Worm (Caenorhabditis elegans): ENCODE results near the gene F35G2.5.

- TF ChIP-seq unc-62 (GFP tag; optimal IDR thresholded peaks at IDR 0.05), result no peak
- no peak for TF ChIP-seq ceh-40 (GFP tag; IDR thresholded peaks at IDR 0.05)
- TF ChIP-seq dpl-1 (GFP tag; optimal IDR thresholded peaks at IDR 0.05), result no peak
- no peak for TF ChIP-seq attf-6 (GFP tag; IDR thresholded peaks at IDR 0.05)
- no peak for TF ChIP-seq lir-1 (GFP tag; conservative IDR thresholded peaks at IDR 0.05)
- TF ChIP-seq cebp-1 (GFP tag; IDR thresholded peaks at IDR 0.05), result no peak
- no peak for TF ChIP-seq cebp-1 (tag; optimal IDR thresholded peaks at IDR 0.05)
- TF ChIP-seq dox-1 (GFP tag; IDR thresholded peaks at IDR 0.05), result no peak
- no peak for TF ChIP-seq atf-7 (tag; optimal IDR thresholded peaks at IDR 0.05)
- no peak for TF ChIP-seq F39B2.1 (GFP tag; IDR thresholded peaks at IDR 0.05)
- TF ChIP-seq ztf-26 (tag; optimal IDR thresholded peaks at IDR 0.05), result no peak
- TF ChIP-seq nfya-1 (tag; optimal IDR thresholded peaks at IDR 0.05; ENCODE audit: borderline replicate concordance, insufficient read depth), result no peak
- TF ChIP-seq tbx-9 (tag; optimal IDR thresholded peaks at IDR 0.05; ENCODE audit: borderline replicate concordance), result no peak
Measured at ce11 chrIV:12202949-12203348, 16.5 kb upstream of the F35G2.5 start, which contains the start of gene F35G2.1.

All from whole organism, young adult.